Worm (Caenorhabditis elegans) whole organism, L1 larva: ENCODE measurements around the gene F20D12.12.

Experiments used
- C04F5.9 ChIP-seq: sonication (generic microtip); optimal IDR thresholded peaks from 2 replicates; lab custom pipeline; 2016; ENCODE audit warnings: missing genetic modification characterization, missing compliant biosample characterization
- C16A3.4 ChIP-seq: fragments of 150-350 bp; optimal IDR thresholded peaks from 2 replicates; lab custom pipeline; 2014; ENCODE audit warnings: missing biosample characterization, missing genetic modification characterization
- C34B4.2 ChIP-seq: sonication (generic microtip); optimal IDR thresholded peaks from 2 replicates; lab custom pipeline; 2017; ENCODE audit warnings: mild to moderate bottlenecking, missing genetic modification characterization, missing compliant biosample characterization
- Y116A8C.19 ChIP-seq: sonication (generic microtip); optimal IDR thresholded peaks from 2 replicates; lab custom pipeline; 2016; ENCODE audit warnings: missing compliant biosample characterization, missing genetic modification characterization, borderline replicate concordance
- aha-1 ChIP-seq: fragments of 150-350 bp; optimal IDR thresholded peaks from 2 replicates; lab custom pipeline; 2014; ENCODE audit warnings: missing biosample characterization, missing genetic modification characterization
- ceh-88 ChIP-seq: fragments of 200-800 bp; sonication (Bioruptor generic); IDR thresholded peaks from 2 replicates; pipeline ENCODE4 v1.3.6; 2022; ENCODE audit warnings: missing genetic modification characterization, missing compliant biosample characterization
- dpl-1 ChIP-seq, 3 experiments: fragments of 150-350 bp in 2 of 3; sonication (generic microtip) in 1 of 3; optimal IDR thresholded peaks; 2 replicates each; lab custom pipeline; 2014 to 2017; ENCODE audit warnings: missing biosample characterization in 3 of 3, missing genetic modification characterization in 3 of 3, missing genetic modification reagents in 3 of 3
- dsc-1 ChIP-seq: sonication (generic microtip); optimal IDR thresholded peaks from 2 replicates; lab custom pipeline; 2016; ENCODE audit warnings: mild to moderate bottlenecking, missing genetic modification characterization, missing compliant biosample characterization
- efl-1 ChIP-seq, 4 experiments: fragments of 150-350 bp; optimal IDR thresholded peaks in 3 of 4; peaks in 1 of 4; 1 replicate in 1 of 4; 2 replicates in 3 of 4; lab custom pipeline; 2014; ENCODE audit warnings: missing biosample characterization in 2 of 4, missing genetic modification characterization in 2 of 4, missing genetic modification reagents in 2 of 4
- egl-13 ChIP-seq: sonication (generic microtip); optimal IDR thresholded peaks from 2 replicates; lab custom pipeline; 2016; ENCODE audit warnings: missing genotype, missing genetic modification reagents, missing genetic modification characterization, missing compliant biosample characterization
- elt-2 ChIP-seq: sonication (generic microtip); optimal IDR thresholded peaks from 2 replicates; lab custom pipeline; 2016; ENCODE audit warnings: missing genetic modification characterization, mild to moderate bottlenecking, inconsistent platforms, missing compliant biosample characterization, missing genetic modification reagents
- elt-3 ChIP-seq, 6 experiments: fragments of 150-350 bp in 1 of 6; sonication (generic microtip); optimal IDR thresholded peaks; 2 replicates each; lab custom pipeline; 2017 to 2018; ENCODE audit warnings: missing biosample characterization in 6 of 6, missing genetic modification characterization in 6 of 6, inconsistent platforms in 1 of 6
- ets-5 ChIP-seq: fragments of 200-800 bp; sonication (Bioruptor generic); IDR thresholded peaks from 2 replicates; pipeline ENCODE4 v1.3.6; 2022; ENCODE audit warnings: missing genetic modification characterization, missing compliant biosample characterization
- fkh-10 ChIP-seq: sonication (generic microtip); optimal IDR thresholded peaks from 2 replicates; lab custom pipeline; 2017; ENCODE audit warnings: missing biosample characterization, missing genetic modification reagents, missing genetic modification characterization
- grh-1 ChIP-seq: fragments of 200-800 bp; sonication (Bioruptor generic); IDR thresholded peaks from 2 replicates; pipeline ENCODE4 v1.3.6; 2022; ENCODE audit warnings: missing genetic modification reagents, missing genetic modification characterization, missing compliant biosample characterization
- hlh-4 ChIP-seq: sonication (generic microtip); optimal IDR thresholded peaks from 2 replicates; lab custom pipeline; 2016; ENCODE audit warnings: mild to moderate bottlenecking, missing genetic modification characterization, missing compliant biosample characterization
- hpl-2 ChIP-seq: fragments of 150-350 bp; optimal IDR thresholded peaks from 2 replicates; lab custom pipeline; 2014; ENCODE audit warnings: missing biosample characterization, missing genetic modification reagents, missing genetic modification characterization
- isw-1 ChIP-seq: fragments of 200-800 bp; sonication (Bioruptor generic); IDR thresholded peaks from 2 replicates; pipeline ENCODE4 v1.3.6; 2022; ENCODE audit warnings: missing genetic modification characterization, missing compliant biosample characterization
- jun-1 ChIP-seq: fragments of 150-350 bp; optimal IDR thresholded peaks from 2 replicates; lab custom pipeline; 2014; ENCODE audit warnings: missing biosample characterization, missing genetic modification reagents, missing genetic modification characterization
- lin-14 ChIP-seq: fragments of 200-800 bp; sonication (Bioruptor generic); optimal IDR thresholded peaks from 2 replicates; lab custom pipeline; 2018; ENCODE audit warnings: mild to moderate bottlenecking, missing genetic modification characterization, moderate library complexity, missing compliant biosample characterization
- lin-35 ChIP-seq, 2 experiments: fragments of 150-350 bp; optimal IDR thresholded peaks; 2 replicates each; lab custom pipeline; 2014; ENCODE audit warnings: missing biosample characterization in 2 of 2, missing genetic modification characterization in 2 of 2, missing genetic modification reagents in 2 of 2
- lir-3 ChIP-seq: sonication (generic microtip); optimal IDR thresholded peaks from 2 replicates; lab custom pipeline; 2016; ENCODE audit warnings: mild to moderate bottlenecking, missing genetic modification characterization, moderate library complexity, missing compliant biosample characterization; ENCODE audit not compliant: poor library complexity
- lsy-2 ChIP-seq, 2 experiments: fragments of 150-350 bp; optimal IDR thresholded peaks; 2 replicates each; lab custom pipeline; 2014; ENCODE audit warnings: missing biosample characterization in 2 of 2, missing genetic modification characterization in 2 of 2
- mef-2 ChIP-seq: fragments of 150-350 bp; optimal IDR thresholded peaks from 2 replicates; lab custom pipeline; 2014; ENCODE audit warnings: missing biosample characterization, missing genetic modification characterization
- mep-1 ChIP-seq: fragments of 150-350 bp; optimal IDR thresholded peaks from 2 replicates; lab custom pipeline; 2014; ENCODE audit warnings: missing biosample characterization, missing genetic modification characterization
- nhr-11 ChIP-seq: fragments of 150-350 bp; optimal IDR thresholded peaks from 2 replicates; lab custom pipeline; 2014; ENCODE audit warnings: missing biosample characterization, missing genetic modification characterization
- nhr-12 ChIP-seq: sonication (generic microtip); optimal IDR thresholded peaks from 2 replicates; lab custom pipeline; 2017; ENCODE audit warnings: missing biosample characterization, missing genetic modification characterization
- nhr-19 ChIP-seq: fragments of 200-800 bp; sonication (Bioruptor generic); conservative IDR thresholded peaks from 2 replicates; pipeline ENCODE4 v1.3.6; 2022; ENCODE audit warnings: missing genetic modification characterization, missing compliant biosample characterization
- nhr-20 ChIP-seq: sonication (generic microtip); optimal IDR thresholded peaks from 2 replicates; lab custom pipeline; 2016; ENCODE audit warnings: mild to moderate bottlenecking, missing genetic modification characterization, missing compliant biosample characterization
- nhr-237 ChIP-seq: fragments of 150-350 bp; optimal IDR thresholded peaks from 2 replicates; lab custom pipeline; 2014; ENCODE audit warnings: missing biosample characterization, missing genetic modification characterization
- nhr-28 ChIP-seq: fragments of 150-350 bp; optimal IDR thresholded peaks from 2 replicates; lab custom pipeline; 2014; ENCODE audit warnings: missing biosample characterization, missing genetic modification characterization
- nhr-47 ChIP-seq: sonication (generic microtip); optimal IDR thresholded peaks from 2 replicates; lab custom pipeline; 2016; ENCODE audit warnings: mild to moderate bottlenecking, missing genetic modification characterization, moderate library complexity, missing compliant biosample characterization
- nhr-71 ChIP-seq: sonication (generic microtip); optimal IDR thresholded peaks from 2 replicates; lab custom pipeline; 2016; ENCODE audit warnings: mild to moderate bottlenecking, missing genetic modification characterization, moderate library complexity, missing compliant biosample characterization
- nhr-77 ChIP-seq: fragments of 150-350 bp; optimal IDR thresholded peaks from 2 replicates; lab custom pipeline; 2014; ENCODE audit warnings: missing biosample characterization, missing genetic modification characterization
- pqm-1 ChIP-seq: sonication (generic microtip); optimal IDR thresholded peaks from 3 replicates; lab custom pipeline; 2017; ENCODE audit warnings: missing biosample characterization, missing genetic modification characterization
- rnt-1 ChIP-seq: sonication (generic microtip); optimal IDR thresholded peaks from 2 replicates; lab custom pipeline; 2016; ENCODE audit warnings: mild to moderate bottlenecking, missing genetic modification characterization, moderate library complexity, missing compliant biosample characterization
- skn-1 ChIP-seq: fragments of 150-350 bp; optimal IDR thresholded peaks from 2 replicates; lab custom pipeline; 2014; ENCODE audit warnings: missing biosample characterization, missing genetic modification characterization
- snpc-4 ChIP-seq: fragments of 150-350 bp; optimal IDR thresholded peaks from 2 replicates; lab custom pipeline; 2014; ENCODE audit warnings: missing biosample characterization, missing genetic modification characterization
- sptf-1 ChIP-seq: fragments of 150-350 bp; optimal IDR thresholded peaks from 2 replicates; lab custom pipeline; 2014; ENCODE audit warnings: missing biosample characterization, missing genetic modification characterization
- tlp-1 ChIP-seq: fragments of 150-350 bp; optimal IDR thresholded peaks from 2 replicates; lab custom pipeline; 2014; ENCODE audit warnings: missing biosample characterization, missing genetic modification characterization
- unc-62 ChIP-seq: fragments of 150-350 bp; optimal IDR thresholded peaks from 2 replicates; lab custom pipeline; 2014; ENCODE audit warnings: missing biosample characterization, missing genetic modification reagents, missing genetic modification characterization
- unc-86 ChIP-seq: sonication (generic microtip); optimal IDR thresholded peaks from 2 replicates; lab custom pipeline; 2016; ENCODE audit warnings: missing genetic modification characterization, missing compliant biosample characterization
- xbp-1 ChIP-seq: sonication (generic microtip); optimal IDR thresholded peaks from 2 replicates; lab custom pipeline; 2016; ENCODE audit warnings: missing genetic modification characterization, missing compliant biosample characterization
- zag-1 ChIP-seq: fragments of 150-350 bp; optimal IDR thresholded peaks from 2 replicates; lab custom pipeline; 2014; ENCODE audit warnings: missing biosample characterization, missing genetic modification characterization
- ztf-11 ChIP-seq, 2 experiments: sonication (generic microtip); optimal IDR thresholded peaks; 2 replicates each; lab custom pipeline; 2016 to 2017; ENCODE audit warnings: missing genetic modification characterization in 2 of 2, missing biosample characterization in 1 of 2, missing compliant biosample characterization in 1 of 2
- ztf-4 ChIP-seq: fragments of 150-350 bp; optimal IDR thresholded peaks from 2 replicates; lab custom pipeline; 2014; ENCODE audit warnings: missing biosample characterization, missing genetic modification characterization

The F20D12.12 gene

ce11 chrIV:7897443-7897842, 49.8 kb upstream of the F20D12.12 start, which contains the start of gene ilys-4:
Gene ilys-4 (minus strand): TSS chrIV:7897543.
- TF ChIP-seq hlh-4 (tag; lab: Kevin White, UChicago): no peak
- no peak for TF ChIP-seq C04F5.9
- TF ChIP-seq hpl-2 (GFP tag; lab: Kevin White, UChicago): no peak
- no peak for TF ChIP-seq mef-2

DNA sequence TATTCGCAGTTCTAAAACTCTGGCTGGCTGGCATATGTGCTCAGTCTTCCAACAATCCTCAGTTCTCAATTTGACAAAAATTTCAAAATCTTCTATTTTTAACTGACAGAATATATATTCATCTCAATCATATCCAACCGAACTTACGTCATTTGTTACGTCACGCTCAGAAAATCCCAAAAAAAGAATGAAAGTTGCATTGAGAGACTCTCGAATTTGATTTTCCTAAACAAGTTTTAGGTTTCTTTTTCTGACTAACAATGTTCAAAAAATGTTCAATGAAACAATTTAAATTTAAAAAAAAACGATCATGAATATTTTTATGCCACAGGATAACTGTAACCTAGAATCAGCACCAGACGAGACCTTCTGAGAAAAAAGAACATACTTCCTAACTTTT, 49.3 kb upstream of the F20D12.12 start:
- TF ChIP-seq ztf-4 (tag; lab: Kevin White, UChicago) (no peak), sptf-1 (no peak), fkh-10 (GFP tag; lab: Kevin White, UChicago) (peak; percentile 48), unc-62 (GFP tag; lab: Kevin White, UChicago) (no peak), C16A3.4 (tag; lab: Kevin White, UChicago) (no peak), nhr-28 (no peak), lin-14 (GFP tag; lab: Kevin White, UChicago) (peak; percentile 29), nhr-19 (GFP tag; lab: Robert Waterston, UW) (no peak), zag-1 (tag; lab: Kevin White, UChicago) (no peak)

DNA sequence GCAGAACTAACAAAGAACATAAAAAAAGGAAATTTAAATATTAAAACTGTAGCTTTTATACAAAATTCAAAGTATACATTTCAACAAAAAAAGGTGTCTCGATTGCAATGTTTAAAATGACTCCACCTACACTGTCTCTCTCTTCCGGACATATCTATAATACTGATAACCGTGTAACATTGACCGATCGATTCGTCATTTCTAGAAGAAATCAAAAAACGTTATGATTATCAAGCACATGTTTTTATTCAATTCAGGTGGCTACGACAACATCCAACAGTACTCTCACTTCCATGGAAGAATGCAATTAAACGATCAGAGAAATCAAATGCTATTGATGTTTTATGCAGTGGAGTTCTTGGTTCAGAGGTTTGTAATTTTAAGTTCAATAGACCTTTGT, 48.8 kb upstream of the F20D12.12 start:
- TF ChIP-seq pqm-1 (tag; lab: Kevin White, UChicago): no peak
- peak in 1 of 2 experiments; percentile 23 for TF ChIP-seq lin-35 (GFP tag; optimal IDR thresholded peaks at IDR 0.05; lab: Kevin White, UChicago)
- peak; percentile 60 for TF ChIP-seq elt-2
- TF ChIP-seq ets-5 (GFP tag; lab: Robert Waterston, UW): no peak
- no peak for TF ChIP-seq ztf-11 (tag; optimal IDR thresholded peaks at IDR 0.05; lab: Kevin White, UChicago)
- TF ChIP-seq nhr-11 (tag; lab: Kevin White, UChicago): no peak
- no peak for TF ChIP-seq grh-1 (GFP tag; lab: Robert Waterston, UW)
- TF ChIP-seq nhr-237 (tag; lab: Kevin White, UChicago): no peak

- TF ChIP-seq Y116A8C.19 (no peak), mef-2 (peak; percentile 57), rnt-1 (peak; percentile 55), nhr-12 (no peak), egl-13 (peak; percentile 61), dsc-1 (tag; lab: Kevin White, UChicago) (peak; percentile 63), lir-3 (tag; lab: Kevin White, UChicago) (peak; percentile 35), jun-1 (tag; lab: Kevin White, UChicago) (peak; percentile 44), C34B4.2 (no peak), lsy-2 (tag; optimal IDR thresholded peaks at IDR 0.05; lab: Kevin White, UChicago) (peak; percentile 97 to 99), elt-3 (tag; optimal IDR thresholded peaks at IDR 0.05; lab: Kevin White, UChicago) (peak in 2 of 6 experiments; percentile 59 to 66), tlp-1 (tag; lab: Kevin White, UChicago) (no peak), skn-1 (tag; lab: Kevin White, UChicago) (peak; percentile 70), dpl-1 (GFP tag; optimal IDR thresholded peaks at IDR 0.05; lab: Kevin White, UChicago) (peak; percentile 72 to 78 (median 76)), nhr-47 (tag; lab: Kevin White, UChicago) (peak; percentile 74), nhr-71 (tag; lab: Kevin White, UChicago) (peak; percentile 87), nhr-77 (tag; lab: Kevin White, UChicago) (peak; percentile 40), unc-86 (tag; lab: Kevin White, UChicago) (peak; percentile 46), nhr-20 (tag; lab: Kevin White, UChicago) (peak; percentile 79), nhr-19 (GFP tag; lab: Robert Waterston, UW) (peak; percentile 70), aha-1 (tag; lab: Kevin White, UChicago) (no peak), isw-1 (GFP tag; lab: Robert Waterston, UW) (peak; percentile 36), snpc-4 (tag; lab: Kevin White, UChicago) (peak; percentile 47), elt-2 (peak; percentile 94), efl-1 (optimal IDR thresholded peaks at IDR 0.05; lab: Kevin White, UChicago) (peak; percentile 66 to 77), efl-1 (GFP tag; optimal IDR thresholded peaks at IDR 0.05 in 1 of 2; lab: Kevin White, UChicago) (peak; percentile 74 to 95), nhr-237 (tag; lab: Kevin White, UChicago) (no peak), lin-14 (GFP tag; lab: Kevin White, UChicago) (peak; percentile 86), xbp-1 (tag; lab: Kevin White, UChicago) (peak; percentile 77), lin-35 (GFP tag; optimal IDR thresholded peaks at IDR 0.05; lab: Kevin White, UChicago) (peak; percentile 81 to 88), mep-1 (tag; lab: Kevin White, UChicago) (peak; percentile 85), ceh-88 (GFP tag; lab: Robert Waterston, UW) (no peak)
Measured at ce11 chrIV:7902221-7902904, 44.9 kb upstream of the F20D12.12 start, which contains the start of gene arp-11. Gene arp-11 (minus strand): TSS chrIV:7902271.
